Comparison of ENCODE assay signal across 1 fruit fly cellular context in genomic region chr3L:2373421-2374043, dm6.
TF ChIP-seq lines count a peak whose summit lies in the region.

Gene mRpL23, minus strand, starts transcription at chr3L:2373704.
Gene CG9004, plus strand, starts transcription at chr3L:2373728.

TF ChIP-seq in whole organism, embryonic, 481 proteins besides CTCF, POLR2A, EP300 and RAD21 (continued from another document and continues in another):
- TF ChIP-seq CG17912 (GFP tag; optimal IDR thresholded peaks at IDR 0.05; lab: Kevin White, UChicago) (peak; percentile 96), CG12236 (GFP tag; optimal IDR thresholded peaks at IDR 0.05; lab: Kevin White, UChicago) (peak; percentile 96), Abd-B (GFP tag; optimal IDR thresholded peaks at IDR 0.05; lab: Kevin White, UChicago) (peak; percentile 99), luna (GFP tag; optimal IDR thresholded peaks at IDR 0.05; lab: Kevin White, UChicago) (peak; percentile 97), CG9215 (GFP tag; IDR thresholded peaks at IDR 0.05; lab: Robert Waterston, UW) (peak; percentile 99), dan (GFP tag; IDR thresholded peaks at IDR 0.05; lab: Robert Waterston, UW) (peak; percentile 98), CG3995 (GFP tag; optimal IDR thresholded peaks at IDR 0.05; lab: Kevin White, UChicago) (peak; percentile 89), CG12071 (GFP tag; optimal IDR thresholded peaks at IDR 0.05; lab: Kevin White, UChicago) (peak; percentile 97), yki (optimal IDR thresholded peaks at IDR 0.05; lab: Kevin White, UChicago) (no peak), amos (GFP tag; IDR thresholded peaks at IDR 0.05; lab: Robert Waterston, UW; ENCODE audit: partially characterized antibody) (no peak), dimm (GFP tag; IDR thresholded peaks at IDR 0.05; lab: Robert Waterston, UW) (peak; percentile 99), NFAT (GFP tag; IDR thresholded peaks at IDR 0.05; lab: Robert Waterston, UW) (peak; percentile 100), mam (GFP tag; optimal IDR thresholded peaks at IDR 0.05; lab: Kevin White, UChicago) (peak; percentile 99), CG4328 (GFP tag; optimal IDR thresholded peaks at IDR 0.05; lab: Kevin White, UChicago) (peak; percentile 97), NfI (GFP tag; optimal IDR thresholded peaks at IDR 0.05; lab: Kevin White, UChicago) (peak; percentile 99), ro (GFP tag; IDR thresholded peaks at IDR 0.05; lab: Robert Waterston, UW) (peak; percentile 99), CG13775 (GFP tag; optimal IDR thresholded peaks at IDR 0.05; lab: Kevin White, UChicago) (peak; percentile 99), CG9797 (GFP tag; optimal IDR thresholded peaks at IDR 0.05; lab: Kevin White, UChicago) (peak; percentile 70), CG3726 (GFP tag; IDR thresholded peaks at IDR 0.05; lab: Robert Waterston, UW) (peak; percentile 99), pan (optimal IDR thresholded peaks at IDR 0.05; lab: Kevin White, UChicago) (no peak), pan (GFP tag; optimal IDR thresholded peaks at IDR 0.05 in 1 of 2, IDR thresholded peaks at IDR 0.05 in 1 of 2) (peak in 1 of 2 experiments; percentile 100), CG16815 (GFP tag; optimal IDR thresholded peaks at IDR 0.05; lab: Kevin White, UChicago) (peak; percentile 99), CG43689 (GFP tag; IDR thresholded peaks at IDR 0.05; lab: Robert Waterston, UW) (peak; percentile 99), eyg (GFP tag; optimal IDR thresholded peaks at IDR 0.05; lab: Kevin White, UChicago) (peak; percentile 98), wor (GFP tag; IDR thresholded peaks at IDR 0.05; lab: Robert Waterston, UW) (peak; percentile 99), cato (GFP tag; optimal IDR thresholded peaks at IDR 0.05; lab: Kevin White, UChicago; ENCODE audit: borderline replicate concordance) (peak; percentile 99), salm (tag; optimal IDR thresholded peaks at IDR 0.05; lab: Kevin White, UChicago) (peak; percentile 98), CG15601 (tag; optimal IDR thresholded peaks at IDR 0.05; lab: Kevin White, UChicago) (peak; percentile 97), ash1 (GFP tag; optimal IDR thresholded peaks at IDR 0.05; lab: Kevin White, UChicago) (peak; percentile 92), CG8388 (GFP tag; optimal IDR thresholded peaks at IDR 0.05; lab: Kevin White, UChicago) (peak; percentile 98), stc (GFP tag; IDR thresholded peaks at IDR 0.05; lab: Robert Waterston, UW) (peak; percentile 99), CG2889 (GFP tag; IDR thresholded peaks at IDR 0.05; lab: Robert Waterston, UW) (peak; percentile 100), CG12942 (GFP tag; optimal IDR thresholded peaks at IDR 0.05; lab: Kevin White, UChicago) (peak; percentile 99), CG11093 (GFP tag; IDR thresholded peaks at IDR 0.05; lab: Robert Waterston, UW) (peak; percentile 99), zfh2 (GFP tag; optimal IDR thresholded peaks at IDR 0.05; lab: Kevin White, UChicago) (peak; percentile 99), org-1 (GFP tag; optimal IDR thresholded peaks at IDR 0.05; lab: Kevin White, UChicago) (peak; percentile 97), pnt (GFP tag; optimal IDR thresholded peaks at IDR 0.05; lab: Kevin White, UChicago) (peak; percentile 99), CG12299 (tag; optimal IDR thresholded peaks at IDR 0.05; lab: Kevin White, UChicago) (peak; percentile 98), bab2 (GFP tag; optimal IDR thresholded peaks at IDR 0.05; lab: Kevin White, UChicago) (peak; percentile 99), CoRest (tag; optimal IDR thresholded peaks at IDR 0.05; lab: Kevin White, UChicago) (peak; percentile 99), CG13296 (GFP tag; optimal IDR thresholded peaks at IDR 0.05; lab: Kevin White, UChicago) (peak; percentile 98), nerfin-2 (GFP tag; IDR thresholded peaks at IDR 0.05; lab: Robert Waterston, UW; ENCODE audit: partially characterized antibody) (no peak), cwo (GFP tag; optimal IDR thresholded peaks at IDR 0.05; lab: Kevin White, UChicago) (peak; percentile 97), dmrt11E (tag; optimal IDR thresholded peaks at IDR 0.05; lab: Kevin White, UChicago) (peak; percentile 99), cg (GFP tag; optimal IDR thresholded peaks at IDR 0.05; lab: Kevin White, UChicago) (no peak), corto (GFP tag; optimal IDR thresholded peaks at IDR 0.05; lab: Kevin White, UChicago) (peak; percentile 95), ab (GFP tag; optimal IDR thresholded peaks at IDR 0.05; lab: Kevin White, UChicago) (peak; percentile 97), MESR4 (GFP tag; optimal IDR thresholded peaks at IDR 0.05; lab: Kevin White, UChicago) (peak; percentile 82), CG15479 (GFP tag; optimal IDR thresholded peaks at IDR 0.05; lab: Kevin White, UChicago) (peak; percentile 70), Pdp1 (GFP tag; optimal IDR thresholded peaks at IDR 0.05; lab: Kevin White, UChicago) (peak; percentile 98 to 99), CG17361 (GFP tag; IDR thresholded peaks at IDR 0.05; lab: Robert Waterston, UW) (peak; percentile 99), CG17802 (tag; optimal IDR thresholded peaks at IDR 0.05; lab: Kevin White, UChicago) (peak; percentile 92), BEAF-32 (GFP tag; optimal IDR thresholded peaks at IDR 0.05; lab: Kevin White, UChicago) (peak; percentile 47), HHEX (GFP tag; optimal IDR thresholded peaks at IDR 0.05; lab: Kevin White, UChicago) (peak; percentile 99), BtbVII (GFP tag; optimal IDR thresholded peaks at IDR 0.05; lab: Kevin White, UChicago) (peak; percentile 97), esg (GFP tag; conservative IDR thresholded peaks at IDR 0.05; lab: Robert Waterston, UW) (peak; percentile 100), seq (GFP tag; IDR thresholded peaks at IDR 0.05; lab: Robert Waterston, UW) (peak; percentile 99), chm (GFP tag; IDR thresholded peaks at IDR 0.05; lab: Robert Waterston, UW) (peak; percentile 99), Vsx1 (GFP tag; optimal IDR thresholded peaks at IDR 0.05; lab: Kevin White, UChicago) (peak; percentile 96), CkIIα-i1 (GFP tag; IDR thresholded peaks at IDR 0.05; lab: Robert Waterston, UW) (peak; percentile 96), zf30C (GFP tag; optimal IDR thresholded peaks at IDR 0.05; lab: Kevin White, UChicago) (peak; percentile 32), toy (GFP tag; IDR thresholded peaks at IDR 0.05; lab: Robert Waterston, UW) (peak; percentile 99), Hr51 (GFP tag; optimal IDR thresholded peaks at IDR 0.05; lab: Kevin White, UChicago) (peak; percentile 99), psq (GFP tag; optimal IDR thresholded peaks at IDR 0.05; lab: Kevin White, UChicago) (peak; percentile 96), trh (GFP tag; optimal IDR thresholded peaks at IDR 0.05; lab: Kevin White, UChicago) (peak; percentile 99), Sox100B (GFP tag; optimal IDR thresholded peaks at IDR 0.05; lab: Kevin White, UChicago) (peak; percentile 97), CG8765 (GFP tag; IDR thresholded peaks at IDR 0.05; lab: Robert Waterston, UW) (peak; percentile 99), sisA (GFP tag; IDR thresholded peaks at IDR 0.05; lab: Robert Waterston, UW) (peak; percentile 100), sug (tag; optimal IDR thresholded peaks at IDR 0.05; lab: Kevin White, UChicago) (peak; percentile 98), peb (GFP tag; IDR thresholded peaks at IDR 0.05; lab: Robert Waterston, UW) (peak; percentile 99), jumu (GFP tag; optimal IDR thresholded peaks at IDR 0.05; lab: Kevin White, UChicago) (peak; percentile 98), CG34376 (GFP tag; optimal IDR thresholded peaks at IDR 0.05; lab: Kevin White, UChicago) (peak; percentile 99), Side (GFP tag; optimal IDR thresholded peaks at IDR 0.05; lab: Kevin White, UChicago) (peak; percentile 98), grau (tag; optimal IDR thresholded peaks at IDR 0.05; lab: Kevin White, UChicago) (peak; percentile 98), fu2 (GFP tag; optimal IDR thresholded peaks at IDR 0.05; lab: Kevin White, UChicago) (peak; percentile 99), MBD-R2 (GFP tag; IDR thresholded peaks at IDR 0.05; lab: Robert Waterston, UW) (peak; percentile 100), NC2β (GFP tag; optimal IDR thresholded peaks at IDR 0.05; lab: Kevin White, UChicago) (peak; percentile 98), schlank (tag; optimal IDR thresholded peaks at IDR 0.05; lab: Kevin White, UChicago) (peak; percentile 98), nom (GFP tag; optimal IDR thresholded peaks at IDR 0.05; lab: Kevin White, UChicago) (peak; percentile 94), Gug (GFP tag; IDR thresholded peaks at IDR 0.05; lab: Robert Waterston, UW) (peak; percentile 99), Hmx (GFP tag; optimal IDR thresholded peaks at IDR 0.05; lab: Kevin White, UChicago) (peak; percentile 97), emc (GFP tag; optimal IDR thresholded peaks at IDR 0.05; lab: Kevin White, UChicago) (peak; percentile 97), kay (GFP tag; optimal IDR thresholded peaks at IDR 0.05; lab: Kevin White, UChicago) (peak; percentile 99), CG2129 (GFP tag; IDR thresholded peaks at IDR 0.05; lab: Robert Waterston, UW; ENCODE audit: partially characterized antibody) (no peak), mld (GFP tag; IDR thresholded peaks at IDR 0.05; lab: Robert Waterston, UW; ENCODE audit: partially characterized antibody) (no peak), croc (GFP tag; conservative IDR thresholded peaks at IDR 0.05; lab: Robert Waterston, UW) (peak; percentile 99), btn (GFP tag; optimal IDR thresholded peaks at IDR 0.05; lab: Kevin White, UChicago) (peak; percentile 96), CG2712 (tag; optimal IDR thresholded peaks at IDR 0.05; lab: Kevin White, UChicago) (peak; percentile 99), CG7271 (tag; optimal IDR thresholded peaks at IDR 0.05; lab: Kevin White, UChicago) (peak; percentile 98), Trl (optimal IDR thresholded peaks at IDR 0.05; lab: Kevin White, UChicago) (no peak), Trl (GFP tag; optimal IDR thresholded peaks at IDR 0.05; lab: Kevin White, UChicago) (peak; percentile 99), Six4 (GFP tag; optimal IDR thresholded peaks at IDR 0.05; lab: Kevin White, UChicago) (peak; percentile 99), twi (tag; optimal IDR thresholded peaks at IDR 0.05; lab: Kevin White, UChicago) (peak; percentile 98), Hr3 (GFP tag; optimal IDR thresholded peaks at IDR 0.05; lab: Kevin White, UChicago) (peak; percentile 99), Dp (GFP tag; optimal IDR thresholded peaks at IDR 0.05; lab: Kevin White, UChicago) (peak; percentile 51), disco-r (GFP tag; optimal IDR thresholded peaks at IDR 0.05; lab: Kevin White, UChicago) (peak; percentile 97), repo (GFP tag; optimal IDR thresholded peaks at IDR 0.05; lab: Kevin White, UChicago) (peak; percentile 98), ci (GFP tag; IDR thresholded peaks at IDR 0.05; lab: Robert Waterston, UW) (peak; percentile 100), Nf-YC (tag; optimal IDR thresholded peaks at IDR 0.05; lab: Kevin White, UChicago) (peak; percentile 90), CG1024 (GFP tag; IDR thresholded peaks at IDR 0.05; lab: Robert Waterston, UW) (peak; percentile 97), lov (optimal IDR thresholded peaks at IDR 0.05; lab: Kevin White, UChicago) (no peak), lov (GFP tag; IDR thresholded peaks at IDR 0.05; lab: Robert Waterston, UW) (peak; percentile 99), vnd (GFP tag; IDR thresholded peaks at IDR 0.05; lab: Robert Waterston, UW; ENCODE audit: partially characterized antibody) (no peak), Hsf (GFP tag; optimal IDR thresholded peaks at IDR 0.05; lab: Kevin White, UChicago) (peak; percentile 100), hbn (GFP tag; IDR thresholded peaks at IDR 0.05; lab: Robert Waterston, UW; ENCODE audit: partially characterized antibody) (peak; percentile 43; the same call in 1 of the 2 replicates), CG11456 (GFP tag; IDR thresholded peaks at IDR 0.05; lab: Robert Waterston, UW) (peak; percentile 100), dati (GFP tag; IDR thresholded peaks at IDR 0.05; lab: Robert Waterston, UW) (peak; percentile 99), CG6683 (GFP tag; optimal IDR thresholded peaks at IDR 0.05; lab: Kevin White, UChicago) (peak; percentile 97), rib (GFP tag; IDR thresholded peaks at IDR 0.05; lab: Robert Waterston, UW) (peak; percentile 100), TFAM (GFP tag; optimal IDR thresholded peaks at IDR 0.05; lab: Kevin White, UChicago) (peak; percentile 93), CG8359 (GFP tag; optimal IDR thresholded peaks at IDR 0.05; lab: Kevin White, UChicago; ENCODE audit: borderline replicate concordance) (peak; percentile 93), sima (GFP tag; optimal IDR thresholded peaks at IDR 0.05; lab: Kevin White, UChicago) (peak; percentile 97), CG17385 (GFP tag; optimal IDR thresholded peaks at IDR 0.05; lab: Kevin White, UChicago) (peak; percentile 97), CG3838 (GFP tag; optimal IDR thresholded peaks at IDR 0.05; lab: Kevin White, UChicago) (peak; percentile 98), CG17568 (GFP tag; optimal IDR thresholded peaks at IDR 0.05; lab: Kevin White, UChicago) (peak; percentile 98), lbe (GFP tag; optimal IDR thresholded peaks at IDR 0.05; lab: Kevin White, UChicago) (peak; percentile 98), row (GFP tag; IDR thresholded peaks at IDR 0.05; lab: Robert Waterston, UW) (peak; percentile 100), Tbp (GFP tag; optimal IDR thresholded peaks at IDR 0.05; lab: Kevin White, UChicago) (no peak), Doc2 (GFP tag; IDR thresholded peaks at IDR 0.05; lab: Robert Waterston, UW) (peak; percentile 99), PHDP (tag; optimal IDR thresholded peaks at IDR 0.05; lab: Kevin White, UChicago) (peak; percentile 99), CG32767 (GFP tag; IDR thresholded peaks at IDR 0.05; lab: Robert Waterston, UW) (peak; percentile 99), CG16863 (GFP tag; optimal IDR thresholded peaks at IDR 0.05; lab: Kevin White, UChicago) (peak; percentile 98), CG13894 (tag; optimal IDR thresholded peaks at IDR 0.05; lab: Kevin White, UChicago) (peak; percentile 98), Hr39 (optimal IDR thresholded peaks at IDR 0.05; lab: Kevin White, UChicago) (no peak), gsb (GFP tag; IDR thresholded peaks at IDR 0.05; lab: Robert Waterston, UW) (peak; percentile 99), CG31441 (GFP tag; IDR thresholded peaks at IDR 0.05; lab: Robert Waterston, UW) (peak; percentile 98), HLH3B (GFP tag; IDR thresholded peaks at IDR 0.05; lab: Robert Waterston, UW) (peak; percentile 100), dysf (GFP tag; IDR thresholded peaks at IDR 0.05; lab: Robert Waterston, UW) (peak; percentile 100), usp (GFP tag; optimal IDR thresholded peaks at IDR 0.05; lab: Kevin White, UChicago) (no peak), CG18764 (GFP tag; optimal IDR thresholded peaks at IDR 0.05; lab: Kevin White, UChicago) (peak; percentile 99), Mrtf (GFP tag; IDR thresholded peaks at IDR 0.05; lab: Robert Waterston, UW) (peak; percentile 100), phol (tag; optimal IDR thresholded peaks at IDR 0.05; lab: Kevin White, UChicago) (peak; percentile 99)
